Worm (Caenorhabditis elegans): Measurements from ENCODE around the gene thn-6.
"Not testable (repeated sequence)": the region's sequence is repeated elsewhere in the genome, so short reads cannot be mapped to it uniquely, and the experiment has no call there.

thn-6 gene

ce11 chrIV:5225277-5225822 is 3.4 kb upstream of the thn-6 start, which contains the start of gene cylc-1:
Gene cylc-1, minus strand, starts transcription at chrIV:5225772.
- TF ChIP-seq lir-3 (tag; optimal IDR thresholded peaks at IDR 0.05; ENCODE audit: poor library complexity); nhr-71 (tag; optimal IDR thresholded peaks at IDR 0.05); nhr-84 (tag; optimal IDR thresholded peaks at IDR 0.05): not testable (repeated sequence)

- not testable (repeated sequence) for TF ChIP-seq nhr-237 (tag; optimal IDR thresholded peaks at IDR 0.05); alr-1 (tag; optimal IDR thresholded peaks at IDR 0.05; ENCODE audit: borderline replicate concordance); fkh-4 (tag; optimal IDR thresholded peaks at IDR 0.05; ENCODE audit: borderline replicate concordance)
Measured at ce11 chrIV:5226552-5226951, 2.2 kb upstream of the thn-6 start, which contains the start of gene nsph-4.1. Gene nsph-4.1, plus strand, starts transcription at chrIV:5226852.

- TF ChIP-seq alr-1 (tag; optimal IDR thresholded peaks at IDR 0.05; ENCODE audit: borderline replicate concordance) (no peak), ceh-8 (GFP tag; optimal IDR thresholded peaks at IDR 0.05) (no peak), lin-13 (GFP tag; optimal IDR thresholded peaks at IDR 0.05) (no peak), mep-1 (tag; optimal IDR thresholded peaks at IDR 0.05) (no peak), ceh-63 (GFP tag; optimal IDR thresholded peaks at IDR 0.05) (no peak), jun-1 (tag; optimal IDR thresholded peaks at IDR 0.05) (no peak), nhr-90 (tag; optimal IDR thresholded peaks at IDR 0.05; ENCODE audit: poor library complexity) (no peak), efl-3 (GFP tag; optimal IDR thresholded peaks at IDR 0.05) (no peak), aly-2 (tag; optimal IDR thresholded peaks at IDR 0.05) (no peak), unc-30 (tag; optimal IDR thresholded peaks at IDR 0.05) (no peak), unc-62 (GFP tag; optimal IDR thresholded peaks at IDR 0.05) (no peak), lin-14 (GFP tag; optimal IDR thresholded peaks at IDR 0.05) (no peak), irx-1 (tag; optimal IDR thresholded peaks at IDR 0.05) (no peak), nhr-84 (tag; optimal IDR thresholded peaks at IDR 0.05) (no peak), sptf-1 (tag; optimal IDR thresholded peaks at IDR 0.05) (no peak)
Measured at ce11 chrIV:5230530-5230929, 1.8 kb downstream of the thn-6 start, which contains the start of gene thn-5. Gene thn-5, plus strand, starts transcription at chrIV:5230830.

ce11 chrIV:5254678-5255077 is 26.0 kb downstream of the thn-6 start, which contains the start of gene F36H12.10:
Gene F36H12.10, minus strand, starts transcription at chrIV:5254778.
- TF ChIP-seq swsn-7 (tag; optimal IDR thresholded peaks at IDR 0.05); aly-2 (tag; optimal IDR thresholded peaks at IDR 0.05); unc-62 (GFP tag; optimal IDR thresholded peaks at IDR 0.05): not testable (repeated sequence)

ce11 chrIV:5256731-5257130 is 28.0 kb downstream of the thn-6 start, which contains the start of gene F36H12.9:
Gene F36H12.9, plus strand, starts transcription at chrIV:5257031.
- not testable (repeated sequence) for TF ChIP-seq hpl-2 (GFP tag; optimal IDR thresholded peaks at IDR 0.05); tlp-1 (tag; optimal IDR thresholded peaks at IDR 0.05); tbx-2 (tag; optimal IDR thresholded peaks at IDR 0.05)

- TF ChIP-seq ceh-90 (tag; optimal IDR thresholded peaks at IDR 0.05); efl-3 (GFP tag; optimal IDR thresholded peaks at IDR 0.05); lir-3 (tag; optimal IDR thresholded peaks at IDR 0.05; ENCODE audit: poor library complexity): not testable (repeated sequence)
Measured at ce11 chrIV:5258385-5258784, 29.7 kb downstream of the thn-6 start, which contains the start of gene ttbk-2.1. Gene ttbk-2.1, plus strand, starts transcription at chrIV:5258685.

- not testable (repeated sequence) for TF ChIP-seq swsn-7 (tag; optimal IDR thresholded peaks at IDR 0.05); isw-1 (GFP tag; IDR thresholded peaks at IDR 0.05); egl-13 (tag; optimal IDR thresholded peaks at IDR 0.05)
Measured at ce11 chrIV:5260289-5260688, 31.6 kb downstream of the thn-6 start, which contains the start of gene msp-19. Gene msp-19, plus strand, starts transcription at chrIV:5260589.

Data from whole organism, L1 larva.